Fruit fly (Drosophila melanogaster): ENCODE results near the gene CG33985.

dm6 chr3L:15570571-15570970 is 44.0 kb upstream of the CG33985 start:
- TF ChIP-seq br (GFP tag; optimal IDR thresholded peaks at IDR 0.05) (no peak), pan (optimal IDR thresholded peaks at IDR 0.05) (no peak), usp (GFP tag; optimal IDR thresholded peaks at IDR 0.05) (no peak), h (GFP tag; optimal IDR thresholded peaks at IDR 0.05) (no peak), Dif (GFP tag; optimal IDR thresholded peaks at IDR 0.05; ENCODE audit: partially characterized antibody) (no peak), Myc (optimal IDR thresholded peaks at IDR 0.05) (no peak), dmrt93B (GFP tag; optimal IDR thresholded peaks at IDR 0.05) (no peak), OdsH (GFP tag; optimal IDR thresholded peaks at IDR 0.05) (no peak), N (GFP tag; optimal IDR thresholded peaks at IDR 0.05) (no peak), CrebA (GFP tag; optimal IDR thresholded peaks at IDR 0.05; ENCODE audit: borderline replicate concordance) (no peak), psq (GFP tag; optimal IDR thresholded peaks at IDR 0.05) (no peak), HLH106 (tag; optimal IDR thresholded peaks at IDR 0.05) (no peak), Mio (GFP tag; optimal IDR thresholded peaks at IDR 0.05) (no peak), tai (GFP tag; optimal IDR thresholded peaks at IDR 0.05) (no peak)
